Worm (Caenorhabditis elegans): ENCODE data around the gene clec-4.
"Not testable (repeated sequence)": the region's sequence is repeated elsewhere in the genome, so short reads cannot be mapped to it uniquely, and the experiment has no call there.

The clec-4 gene

DNA sequence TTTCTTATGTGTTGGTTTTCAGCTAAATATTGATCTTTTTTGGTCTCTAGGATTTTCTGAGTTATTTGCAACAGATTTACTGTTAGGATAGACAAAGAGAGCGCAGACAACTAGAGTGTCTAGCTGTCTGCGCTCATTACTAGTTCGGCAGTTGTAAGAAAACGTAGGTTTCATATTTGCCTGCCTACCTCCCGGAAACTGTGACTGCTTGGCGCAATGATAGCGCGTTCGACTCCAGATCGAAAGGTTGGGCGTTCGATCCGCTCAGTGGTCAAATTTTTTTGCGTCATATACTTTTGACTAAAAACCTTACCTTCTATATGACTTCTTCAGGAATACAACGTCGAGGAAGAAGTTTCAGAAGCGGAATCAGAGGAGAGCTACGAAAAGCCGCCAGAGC lies 41.5 kb downstream of the clec-4 start:
- TF ChIP-seq unc-120 (tag; optimal IDR thresholded peaks at IDR 0.05; ENCODE audit: poor library complexity, severe bottlenecking), result no peak
- no peak for TF ChIP-seq M03D4.4 (tag; optimal IDR thresholded peaks at IDR 0.05)
- no peak for TF ChIP-seq pha-4 (tag; optimal IDR thresholded peaks at IDR 0.05)
- no peak for TF ChIP-seq bed-3 (GFP tag; optimal IDR thresholded peaks at IDR 0.05)
- TF ChIP-seq nhr-12 (tag; optimal IDR thresholded peaks at IDR 0.05), result no peak
- no peak for TF ChIP-seq ceh-39 (tag; optimal IDR thresholded peaks at IDR 0.05)
- TF ChIP-seq zip-8 (tag; optimal IDR thresholded peaks at IDR 0.05), result no peak
- no peak for TF ChIP-seq ztf-11 (tag; optimal IDR thresholded peaks at IDR 0.05)
- TF ChIP-seq nhr-28 (tag; optimal IDR thresholded peaks at IDR 0.05), result no peak
- no peak for TF ChIP-seq mep-1 (tag; optimal IDR thresholded peaks at IDR 0.05)
- TF ChIP-seq ces-1 (GFP tag; optimal IDR thresholded peaks at IDR 0.05), result no peak

ce11 chrII:12536203-12536602 lies 44.7 kb downstream of the clec-4 start, which contains the start of gene F49C5.3:
TSS of gene F49C5.3 (plus strand) at chrII:12536503.
- TF ChIP-seq unc-39, zip-8, nhr-28 (tag; optimal IDR thresholded peaks at IDR 0.05): not testable (repeated sequence)

DNA sequence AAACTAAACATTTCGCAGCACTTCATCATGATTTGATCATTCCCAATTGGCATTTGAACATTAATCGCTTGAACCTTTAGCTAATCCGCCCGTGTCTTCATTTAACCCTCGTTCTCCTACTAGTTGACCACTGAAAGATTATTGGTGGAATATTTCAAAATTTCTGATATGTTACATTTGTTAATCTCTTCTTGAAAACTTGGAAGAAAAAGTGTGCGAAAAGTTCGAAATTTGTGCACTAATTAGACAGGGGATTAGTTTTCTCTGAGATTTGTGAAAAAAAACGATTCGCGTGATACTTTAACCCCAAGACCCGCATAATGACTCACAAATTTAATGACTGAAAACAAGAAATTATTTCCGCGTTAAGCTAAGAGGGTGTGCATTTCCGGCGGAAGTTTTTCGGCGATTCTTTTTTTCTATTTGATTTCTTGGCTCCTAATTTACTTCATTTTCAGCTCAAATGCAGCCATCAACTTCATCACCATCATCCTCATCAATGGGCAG lies 45.6 kb downstream of the clec-4 start, which contains the start of gene nimk-1:
nimk-1 (plus strand) TSS at position 457 of the 507 bp plus-strand sequence.
- TF ChIP-seq ceh-39 (tag; optimal IDR thresholded peaks at IDR 0.05), result no peak
- no peak for TF ChIP-seq nhr-28 (tag; optimal IDR thresholded peaks at IDR 0.05)
- TF ChIP-seq ceh-83 (GFP tag; optimal IDR thresholded peaks at IDR 0.05), result no peak
- TF ChIP-seq lin-32 (GFP tag; optimal IDR thresholded peaks at IDR 0.05), result no peak
- TF ChIP-seq elt-3 (tag; optimal IDR thresholded peaks at IDR 0.05), result no peak
- no peak for TF ChIP-seq sem-2 (GFP tag; optimal IDR thresholded peaks at IDR 0.05)
- TF ChIP-seq unc-62 (GFP tag; optimal IDR thresholded peaks at IDR 0.05), result no peak
- no peak for TF ChIP-seq mab-5 (tag; optimal IDR thresholded peaks at IDR 0.05)
- no peak for TF ChIP-seq blmp-1 (tag; optimal IDR thresholded peaks at IDR 0.05)
- TF ChIP-seq unc-39 (tag; optimal IDR thresholded peaks at IDR 0.05), result no peak
- TF ChIP-seq flh-1 (GFP tag; optimal IDR thresholded peaks at IDR 0.05), result no peak
- TF ChIP-seq M03D4.4 (tag; optimal IDR thresholded peaks at IDR 0.05), result no peak
- TF ChIP-seq nhr-12 (tag; optimal IDR thresholded peaks at IDR 0.05), result no peak
- TF ChIP-seq nhr-76 (tag; optimal IDR thresholded peaks at IDR 0.05), result no peak
- TF ChIP-seq ham-2 (GFP tag; optimal IDR thresholded peaks at IDR 0.05), result no peak
- TF ChIP-seq ceh-43 (GFP tag; optimal IDR thresholded peaks at IDR 0.05), result no peak

DNA sequence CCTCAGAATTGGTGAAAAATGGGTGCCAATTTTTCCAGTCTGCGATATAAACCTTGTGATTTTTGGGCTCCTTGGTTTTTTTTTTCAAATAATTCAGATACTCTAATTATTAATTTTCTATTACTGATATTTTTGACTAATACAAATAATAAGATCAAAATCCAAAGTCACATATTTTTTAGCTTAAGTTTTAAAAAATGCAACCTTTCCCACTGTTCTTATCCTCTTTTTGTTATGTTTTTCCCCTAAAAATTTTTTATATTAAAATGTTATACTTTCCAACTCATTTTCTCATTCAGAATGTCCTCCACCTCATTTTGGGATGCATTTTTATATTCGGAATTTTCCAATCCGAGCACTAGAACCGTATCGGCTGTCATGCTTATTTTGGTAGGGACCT lies 50.0 kb downstream of the clec-4 start, which contains the start of gene srx-120:
srx-120 (plus strand) TSS at position 301 of the 400 bp plus-strand sequence.
- no peak for TF ChIP-seq lsy-2 (tag; optimal IDR thresholded peaks at IDR 0.05)
- no peak for TF ChIP-seq nhr-12 (tag; optimal IDR thresholded peaks at IDR 0.05)
- no peak for TF ChIP-seq sem-2 (GFP tag; optimal IDR thresholded peaks at IDR 0.05)
- TF ChIP-seq ceh-83 (GFP tag; optimal IDR thresholded peaks at IDR 0.05), result no peak
- no peak for TF ChIP-seq ces-1 (GFP tag; optimal IDR thresholded peaks at IDR 0.05)
- TF ChIP-seq unc-62 (GFP tag; optimal IDR thresholded peaks at IDR 0.05), result no peak
- TF ChIP-seq nhr-28 (tag; optimal IDR thresholded peaks at IDR 0.05), result no peak
- TF ChIP-seq mab-5 (tag; optimal IDR thresholded peaks at IDR 0.05), result no peak
- TF ChIP-seq sptf-1 (tag; optimal IDR thresholded peaks at IDR 0.05), result no peak
- TF ChIP-seq lin-32 (GFP tag; optimal IDR thresholded peaks at IDR 0.05), result no peak
- TF ChIP-seq hlh-1 (tag; optimal IDR thresholded peaks at IDR 0.05), result no peak
- no peak for TF ChIP-seq unc-39 (tag; optimal IDR thresholded peaks at IDR 0.05)
- TF ChIP-seq mep-1 (tag; optimal IDR thresholded peaks at IDR 0.05), result no peak
